Fruit fly (Drosophila melanogaster): Measurements from ENCODE around the gene CG43245.

Gene CG43245

dm6 chr3L:10791681-10792529 lies 20.2 kb downstream of the CG43245 start:
- TF ChIP-seq insv (optimal IDR thresholded peaks at IDR 0.05) (no peak), h (optimal IDR thresholded peaks at IDR 0.05) (no peak), Sin3A (optimal IDR thresholded peaks at IDR 0.05) (no peak), ttk (optimal IDR thresholded peaks at IDR 0.05) (no peak), Myc (optimal IDR thresholded peaks at IDR 0.05) (no peak), psq (optimal IDR thresholded peaks at IDR 0.05) (no peak)

dm6 chr3L:10792569-10792968 lies 20.8 kb downstream of the CG43245 start:
- no peak for TF ChIP-seq h (optimal IDR thresholded peaks at IDR 0.05)
- no peak for TF ChIP-seq Sin3A (optimal IDR thresholded peaks at IDR 0.05)
- TF ChIP-seq Myc (optimal IDR thresholded peaks at IDR 0.05): no peak
- no peak for TF ChIP-seq insv (optimal IDR thresholded peaks at IDR 0.05)
- no peak for TF ChIP-seq psq (optimal IDR thresholded peaks at IDR 0.05)
- TF ChIP-seq ttk (optimal IDR thresholded peaks at IDR 0.05): no peak

- TF ChIP-seq insv (optimal IDR thresholded peaks at IDR 0.05) (no peak), Myc (optimal IDR thresholded peaks at IDR 0.05) (no peak), psq (optimal IDR thresholded peaks at IDR 0.05) (no peak), Sin3A (optimal IDR thresholded peaks at IDR 0.05) (no peak), h (optimal IDR thresholded peaks at IDR 0.05) (no peak)
Observed at dm6 chr3L:10793250-10793649, 21.5 kb downstream of the CG43245 start.

- TF ChIP-seq ttk (optimal IDR thresholded peaks at IDR 0.05) (no peak), insv (optimal IDR thresholded peaks at IDR 0.05) (no peak), Myc (optimal IDR thresholded peaks at IDR 0.05) (no peak), psq (optimal IDR thresholded peaks at IDR 0.05) (no peak)
Observed at dm6 chr3L:10793889-10794478, 22.3 kb downstream of the CG43245 start.

dm6 chr3L:10795911-10796310 lies 24.2 kb downstream of the CG43245 start:
- TF ChIP-seq insv (optimal IDR thresholded peaks at IDR 0.05) (no peak), h (optimal IDR thresholded peaks at IDR 0.05) (no peak), Sin3A (optimal IDR thresholded peaks at IDR 0.05) (no peak), psq (optimal IDR thresholded peaks at IDR 0.05) (no peak), Myc (optimal IDR thresholded peaks at IDR 0.05) (no peak), ttk (optimal IDR thresholded peaks at IDR 0.05) (no peak)

dm6 chr3L:10799988-10800387 lies 28.3 kb downstream of the CG43245 start:
- TF ChIP-seq Myc (optimal IDR thresholded peaks at IDR 0.05): no peak
- no peak for TF ChIP-seq insv (optimal IDR thresholded peaks at IDR 0.05)
- no peak for TF ChIP-seq ttk (optimal IDR thresholded peaks at IDR 0.05)
- TF ChIP-seq Sin3A (optimal IDR thresholded peaks at IDR 0.05): no peak
- no peak for TF ChIP-seq psq (optimal IDR thresholded peaks at IDR 0.05)
- no peak for TF ChIP-seq h (optimal IDR thresholded peaks at IDR 0.05)

dm6 chr3L:10801140-10801646 lies 29.5 kb downstream of the CG43245 start, which contains the start of gene CG12523:
Gene CG12523 (plus strand): TSS chr3L:10801190.
- TF ChIP-seq Myc (optimal IDR thresholded peaks at IDR 0.05) (no peak), ttk (optimal IDR thresholded peaks at IDR 0.05) (no peak), h (optimal IDR thresholded peaks at IDR 0.05) (no peak), Sin3A (optimal IDR thresholded peaks at IDR 0.05) (no peak), insv (optimal IDR thresholded peaks at IDR 0.05) (no peak), psq (optimal IDR thresholded peaks at IDR 0.05) (no peak)

dm6 chr3L:10803124-10803523 lies 31.4 kb downstream of the CG43245 start:
- TF ChIP-seq h (optimal IDR thresholded peaks at IDR 0.05) (no peak), ttk (optimal IDR thresholded peaks at IDR 0.05) (no peak), insv (optimal IDR thresholded peaks at IDR 0.05) (no peak), psq (optimal IDR thresholded peaks at IDR 0.05) (no peak), Sin3A (optimal IDR thresholded peaks at IDR 0.05) (no peak), Myc (optimal IDR thresholded peaks at IDR 0.05) (no peak)

- TF ChIP-seq insv (optimal IDR thresholded peaks at IDR 0.05) (no peak), psq (optimal IDR thresholded peaks at IDR 0.05) (no peak), ttk (optimal IDR thresholded peaks at IDR 0.05) (no peak), Myc (optimal IDR thresholded peaks at IDR 0.05) (no peak), Sin3A (optimal IDR thresholded peaks at IDR 0.05) (no peak), h (optimal IDR thresholded peaks at IDR 0.05) (no peak)
Observed at dm6 chr3L:10808982-10809381, 37.3 kb downstream of the CG43245 start.

dm6 chr3L:10810539-10811443 lies 39.1 kb downstream of the CG43245 start:
- TF ChIP-seq Myc (optimal IDR thresholded peaks at IDR 0.05) (no peak), ttk (optimal IDR thresholded peaks at IDR 0.05) (no peak), insv (optimal IDR thresholded peaks at IDR 0.05) (no peak), Sin3A (optimal IDR thresholded peaks at IDR 0.05) (no peak), h (optimal IDR thresholded peaks at IDR 0.05) (no peak)

- TF ChIP-seq h (optimal IDR thresholded peaks at IDR 0.05) (no peak), ttk (optimal IDR thresholded peaks at IDR 0.05) (no peak), psq (optimal IDR thresholded peaks at IDR 0.05) (no peak), insv (optimal IDR thresholded peaks at IDR 0.05) (no peak), Myc (optimal IDR thresholded peaks at IDR 0.05) (no peak), Sin3A (optimal IDR thresholded peaks at IDR 0.05) (no peak)
Observed at dm6 chr3L:10811881-10812280, 40.2 kb downstream of the CG43245 start.
